Fruit fly (Drosophila melanogaster) S2 (cell line): ENCODE results near the gene MESK4.

ENCODE experiments used
- CG8478 ChIP-seq: fragments of >200 bp; optimal IDR thresholded peaks from 2 replicates; lab custom pipeline; 2018
- CTCF ChIP-seq, 2 experiments: fragments of >200 bp; optimal IDR thresholded peaks; 2 replicates each; lab custom pipeline; 2018

DNA sequence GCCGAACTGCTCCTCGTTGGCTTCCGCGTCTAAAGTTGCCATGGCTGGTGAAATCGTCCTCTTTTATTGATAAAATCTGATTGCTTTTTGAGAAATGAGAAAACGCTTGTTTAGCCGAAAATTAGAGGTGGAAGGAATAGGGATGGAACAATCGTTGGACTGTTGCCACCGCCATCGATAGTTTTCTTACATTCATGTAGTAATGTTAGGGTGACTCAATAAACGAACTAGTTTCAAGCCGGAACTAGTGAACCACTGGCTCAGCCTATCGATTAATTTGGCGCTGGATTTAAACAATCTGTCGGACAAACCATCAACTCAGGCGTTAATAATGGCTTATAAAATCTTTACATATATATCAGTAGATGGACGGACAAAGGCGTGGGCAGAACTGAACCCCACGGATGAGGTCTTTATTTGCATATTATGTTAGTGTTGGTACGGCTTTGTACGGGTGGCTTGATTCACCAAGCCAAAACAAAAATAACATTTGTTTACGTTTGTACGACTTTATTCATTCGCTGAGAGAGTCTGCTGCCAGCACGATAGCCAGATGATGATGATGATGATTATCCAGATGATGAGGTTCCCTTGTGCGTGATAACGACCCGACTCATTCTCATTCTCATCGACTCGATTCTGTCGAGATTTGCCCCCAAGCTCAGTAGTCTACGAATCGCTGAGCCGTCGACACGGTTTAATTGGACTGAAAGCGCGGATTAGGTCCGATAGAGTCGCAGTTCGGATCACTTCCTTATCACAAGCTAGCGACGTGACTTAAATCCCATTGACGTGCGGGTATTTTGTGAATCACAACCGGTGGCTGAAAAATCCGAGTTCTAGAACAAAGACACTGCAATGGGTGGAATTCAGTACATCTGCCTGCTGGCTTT lies 13.8 kb downstream of the MESK4 start, which contains the start of the genes Sf3a1 and Irc:
- TF ChIP-seq CG8478 (lab: Kevin White, UChicago) (no peak), CTCF (optimal IDR thresholded peaks at IDR 0.05; lab: Kevin White, UChicago) (peak; percentile 39 to 49)
